Fruit fly (Drosophila melanogaster) whole organism, pupa: ENCODE data around the gene RabGGTa.

Source experiments
- CG10348 ChIP-seq: fragments of 200-800 bp; sonication (Bioruptor generic); IDR thresholded peaks from 2 replicates; pipeline ENCODE4 v1.3.6; 2022; ENCODE audit warnings: missing biosample characterization, missing genetic modification characterization
- CG12605 ChIP-seq: fragments of 200-800 bp; sonication (Bioruptor generic); IDR thresholded peaks from 2 replicates; pipeline ENCODE4 v1.3.6; 2022; ENCODE audit warnings: missing biosample characterization, missing genetic modification characterization
- CG13204 ChIP-seq: fragments of 200-800 bp; sonication (Bioruptor generic); optimal IDR thresholded peaks from 2 replicates; lab custom pipeline; 2018; ENCODE audit warnings: missing biosample characterization, mild to moderate bottlenecking, missing genetic modification characterization, moderate library complexity
- CG14655 ChIP-seq: fragments of 200-800 bp; sonication (Bioruptor generic); optimal IDR thresholded peaks from 3 replicates; lab custom pipeline; 2017; ENCODE audit warnings: mild to moderate bottlenecking, missing biosample characterization, missing genetic modification reagents, missing genetic modification characterization
- CG15710 ChIP-seq: fragments of 200-800 bp; sonication (Bioruptor generic); optimal IDR thresholded peaks from 2 replicates; lab custom pipeline; 2018; ENCODE audit warnings: missing biosample characterization, mild to moderate bottlenecking, missing genetic modification characterization, moderate library complexity
- CG17806 ChIP-seq: fragments of 200-800 bp; sonication (Bioruptor generic); optimal IDR thresholded peaks from 2 replicates; lab custom pipeline; 2018; ENCODE audit warnings: missing biosample characterization, mild to moderate bottlenecking, missing genetic modification characterization, moderate library complexity
- CG32121 ChIP-seq: fragments of 200-800 bp; sonication (Bioruptor generic); IDR thresholded peaks from 2 replicates; pipeline ENCODE4 v1.3.6; 2022; ENCODE audit warnings: missing biosample characterization, missing genetic modification characterization
- CG34367 ChIP-seq: fragments of 200-800 bp; sonication (Bioruptor generic); optimal IDR thresholded peaks from 2 replicates; lab custom pipeline; 2018; ENCODE audit warnings: missing biosample characterization, mild to moderate bottlenecking, missing genetic modification characterization
- CG4496 ChIP-seq: fragments of 200-800 bp; sonication (Bioruptor generic); IDR thresholded peaks from 3 replicates; pipeline ENCODE4 v1.3.6; 2022; ENCODE audit warnings: missing biosample characterization, missing genetic modification characterization
- CG8159 ChIP-seq: fragments of 200-800 bp; sonication (Bioruptor generic); optimal IDR thresholded peaks from 3 replicates; lab custom pipeline; 2018; ENCODE audit warnings: missing biosample characterization, mild to moderate bottlenecking, missing genetic modification characterization, moderate library complexity
- CG8301 ChIP-seq: fragments of 200-800 bp; sonication (Bioruptor generic); optimal IDR thresholded peaks from 2 replicates; lab custom pipeline; 2018; ENCODE audit warnings: missing biosample characterization, mild to moderate bottlenecking, missing genetic modification characterization
- CG9948 ChIP-seq: fragments of 200-800 bp; sonication (Bioruptor generic); optimal IDR thresholded peaks from 2 replicates; lab custom pipeline; 2018; ENCODE audit warnings: missing biosample characterization, mild to moderate bottlenecking, missing genetic modification characterization, moderate library complexity
- D1 ChIP-seq: fragments of 200-800 bp; sonication (Bioruptor generic); optimal IDR thresholded peaks from 2 replicates; lab custom pipeline; 2018; ENCODE audit warnings: missing biosample characterization, mild to moderate bottlenecking, missing genetic modification characterization, moderate library complexity
- EcR ChIP-seq: fragments of 200-800 bp; sonication (Bioruptor generic); optimal IDR thresholded peaks from 3 replicates; lab custom pipeline; 2019; ENCODE audit warnings: missing biosample characterization, missing genetic modification characterization, mild to moderate bottlenecking, moderate library complexity, missing genetic modification reagents
- Ets98B ChIP-seq: fragments of 200-800 bp; sonication (Bioruptor generic); IDR thresholded peaks from 2 replicates; pipeline ENCODE4 v1.3.6; 2022; ENCODE audit warnings: missing biosample characterization, missing genetic modification characterization
- Pif1A ChIP-seq: fragments of 200-800 bp; sonication (Bioruptor generic); optimal IDR thresholded peaks from 3 replicates; lab custom pipeline; 2016; ENCODE audit warnings: missing biosample characterization, missing genetic modification characterization
- Pif1B ChIP-seq: fragments of 200-800 bp; sonication (Bioruptor generic); optimal IDR thresholded peaks from 3 replicates; lab custom pipeline; 2016; ENCODE audit warnings: missing biosample characterization, missing genetic modification characterization
- Snoo ChIP-seq: fragments of 200-800 bp; sonication (Bioruptor generic); optimal IDR thresholded peaks from 3 replicates; lab custom pipeline; 2017; ENCODE audit warnings: missing biosample characterization, mild to moderate bottlenecking, missing genetic modification characterization, inconsistent platforms
- fd96Ca ChIP-seq: fragments of 200-800 bp; sonication (Bioruptor generic); IDR thresholded peaks from 3 replicates; pipeline ENCODE4 v1.3.6; 2022; ENCODE audit warnings: missing biosample characterization, missing genetic modification characterization
- gl ChIP-seq: fragments of 200-800 bp; sonication (Bioruptor generic); optimal IDR thresholded peaks from 2 replicates; lab custom pipeline; 2018; ENCODE audit warnings: missing biosample characterization, mild to moderate bottlenecking, missing genetic modification characterization
- rn ChIP-seq: fragments of 200-800 bp; sonication (Bioruptor generic); IDR thresholded peaks from 2 replicates; pipeline ENCODE4 v1.3.6; 2022; ENCODE audit warnings: missing biosample characterization, missing genetic modification characterization

RabGGTa gene

DNA sequence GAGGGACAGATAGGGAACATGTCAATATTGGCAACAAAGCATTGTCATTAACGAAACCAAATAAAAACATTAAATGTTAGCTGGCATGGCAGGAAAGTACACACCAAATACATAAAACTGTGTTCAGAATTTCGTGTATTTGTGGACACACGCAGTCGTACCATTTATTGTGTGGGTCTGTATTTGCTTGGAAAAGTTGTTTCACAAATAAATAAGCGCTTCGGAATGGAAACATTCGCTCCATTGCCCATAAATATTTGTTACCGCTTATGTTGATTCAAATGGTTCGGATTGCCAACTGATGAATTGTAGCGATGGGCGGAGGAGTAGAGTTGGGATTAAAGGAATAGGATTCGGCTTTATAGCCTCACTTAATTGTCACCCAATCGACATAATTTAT lies 19.9 kb upstream of the RabGGTa start:
- TF ChIP-seq CG8159 (tag; lab: Kevin White, UChicago): no peak
- no peak for TF ChIP-seq CG9948
- no peak for TF ChIP-seq CG12605
- TF ChIP-seq Snoo: no peak
- no peak for TF ChIP-seq CG17806 (tag; lab: Kevin White, UChicago)
- no peak for TF ChIP-seq gl (tag; lab: Kevin White, UChicago)
- TF ChIP-seq CG15710: no peak
- TF ChIP-seq CG14655 (GFP tag; lab: Kevin White, UChicago): no peak
- TF ChIP-seq EcR (GFP tag; lab: Kevin White, UChicago): no peak
- TF ChIP-seq CG32121 (GFP tag; lab: Robert Waterston, UW): no peak
- no peak for TF ChIP-seq Pif1B
- no peak for TF ChIP-seq CG4496
- TF ChIP-seq Pif1A: no peak
- TF ChIP-seq CG13204 (GFP tag; lab: Kevin White, UChicago): no peak
- TF ChIP-seq rn: no peak
- no peak for TF ChIP-seq fd96Ca
- no peak for TF ChIP-seq D1 (tag; lab: Kevin White, UChicago)
- TF ChIP-seq CG34367 (tag; lab: Kevin White, UChicago): no peak
- no peak for TF ChIP-seq CG10348 (GFP tag; lab: Robert Waterston, UW)
- TF ChIP-seq CG8301 (tag; lab: Kevin White, UChicago): no peak

DNA sequence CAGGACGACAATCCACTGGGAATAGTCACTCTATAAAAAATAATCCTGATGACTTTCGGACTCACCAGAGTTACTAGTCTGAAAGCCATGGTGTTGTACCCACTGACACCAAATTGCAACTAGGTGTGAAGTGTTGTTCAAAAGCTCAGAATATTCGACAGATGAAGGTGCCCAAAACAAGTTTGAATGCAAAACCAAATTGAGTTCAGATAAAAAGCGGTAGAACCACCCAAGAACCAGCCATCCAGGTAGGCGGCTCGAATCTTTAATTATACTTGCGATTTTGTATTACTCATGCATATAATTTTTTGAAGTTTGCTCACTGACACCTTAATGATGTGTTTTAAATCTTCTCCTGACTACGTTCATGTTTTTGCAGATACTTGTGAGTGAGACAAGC lies 18.8 kb upstream of the RabGGTa start, which contains the start of gene CG43131:
Gene CG43131 (minus strand): TSS at position 101 of the 400 bp plus-strand sequence.
- TF ChIP-seq CG4496 (no peak), Pif1B (no peak), CG34367 (tag; lab: Kevin White, UChicago) (no peak), CG32121 (GFP tag; lab: Robert Waterston, UW) (no peak)

DNA sequence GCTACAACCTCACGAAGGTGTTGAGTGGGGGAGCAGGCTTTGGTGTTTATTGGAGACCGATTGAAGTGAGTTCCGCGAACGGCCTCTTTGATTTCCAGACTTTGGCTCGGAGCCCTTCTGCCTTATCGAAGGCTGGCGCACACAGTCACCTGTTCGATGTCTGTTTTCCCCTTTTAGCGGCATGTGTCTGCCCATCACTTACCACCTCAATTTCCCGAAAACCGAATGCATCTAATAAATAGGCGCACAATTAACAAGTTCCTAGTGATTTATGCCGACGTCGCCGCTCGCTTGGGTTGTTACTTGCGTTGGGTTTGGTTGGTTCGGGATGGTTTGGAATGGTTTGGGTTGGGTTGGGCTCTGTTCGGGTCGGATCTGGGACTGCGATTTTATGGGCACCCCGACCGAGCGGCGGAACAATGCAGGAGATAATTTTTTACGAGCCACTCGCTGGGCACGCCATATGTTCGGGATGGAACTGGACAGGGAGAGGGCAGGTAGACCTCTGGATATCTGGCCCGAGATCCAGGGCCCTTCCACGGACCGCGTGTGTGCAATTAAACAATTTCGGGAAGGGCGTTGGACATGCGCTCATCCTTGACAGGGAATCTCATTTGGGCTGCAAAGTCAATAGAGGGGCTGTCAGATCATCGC lies 18.2 kb upstream of the RabGGTa start:
- no peak for TF ChIP-seq Snoo
- no peak for TF ChIP-seq rn
- no peak for TF ChIP-seq Pif1A
- TF ChIP-seq CG4496: 0 out of 3 replicates have a peak, but pooled peaks have one; percentile 11
- TF ChIP-seq CG14655 (GFP tag; lab: Kevin White, UChicago): no peak
- no peak for TF ChIP-seq CG15710
- TF ChIP-seq, all 21 proteins: peak for 1

DNA sequence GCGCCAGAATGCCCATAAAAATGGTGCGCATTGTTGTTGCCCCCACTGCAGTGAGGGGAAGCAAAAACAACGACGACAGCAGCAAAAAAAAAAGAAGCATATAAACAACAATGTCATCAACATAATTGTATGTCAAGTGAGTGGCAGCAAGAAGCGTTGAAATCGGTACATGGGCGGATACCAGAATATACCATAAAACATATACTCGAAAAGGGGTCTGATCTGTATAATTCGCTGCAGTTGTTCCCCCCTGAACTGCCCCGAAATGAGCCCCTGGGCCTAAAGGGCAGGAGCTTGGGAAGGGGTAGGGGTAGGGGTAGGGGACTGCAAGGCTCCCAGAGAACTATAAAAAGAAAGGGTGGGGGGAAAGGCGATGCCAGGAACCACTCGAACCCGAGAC lies 16.0 kb upstream of the RabGGTa start:
- peak; percentile 51 for TF ChIP-seq CG8159 (tag; lab: Kevin White, UChicago)
- no peak for TF ChIP-seq CG10348 (GFP tag; lab: Robert Waterston, UW)
- TF ChIP-seq Pif1B: no peak
- peak; percentile 54 for TF ChIP-seq CG17806 (tag; lab: Kevin White, UChicago)
- TF ChIP-seq Ets98B (GFP tag; lab: Robert Waterston, UW): peak; percentile 44
- no peak for TF ChIP-seq rn
- TF ChIP-seq Snoo: peak; percentile 18
- TF ChIP-seq CG12605: no peak
- TF ChIP-seq CG9948: peak; percentile 13
- TF ChIP-seq CG14655 (GFP tag; lab: Kevin White, UChicago): peak; percentile 17
- TF ChIP-seq CG8301 (tag; lab: Kevin White, UChicago): no peak
- TF ChIP-seq Pif1A: peak; percentile 14
- no peak for TF ChIP-seq CG34367 (tag; lab: Kevin White, UChicago)
- TF ChIP-seq fd96Ca: no peak
- TF ChIP-seq CG13204 (GFP tag; lab: Kevin White, UChicago): peak; percentile 78
- peak; percentile 65 for TF ChIP-seq EcR (GFP tag; lab: Kevin White, UChicago)
- peak; percentile 64 for TF ChIP-seq CG15710
- TF ChIP-seq CG4496: peak; percentile 63
- peak; percentile 61 for TF ChIP-seq gl (tag; lab: Kevin White, UChicago)
- TF ChIP-seq D1 (tag; lab: Kevin White, UChicago): no peak
- TF ChIP-seq CG32121 (GFP tag; lab: Robert Waterston, UW): no peak

DNA sequence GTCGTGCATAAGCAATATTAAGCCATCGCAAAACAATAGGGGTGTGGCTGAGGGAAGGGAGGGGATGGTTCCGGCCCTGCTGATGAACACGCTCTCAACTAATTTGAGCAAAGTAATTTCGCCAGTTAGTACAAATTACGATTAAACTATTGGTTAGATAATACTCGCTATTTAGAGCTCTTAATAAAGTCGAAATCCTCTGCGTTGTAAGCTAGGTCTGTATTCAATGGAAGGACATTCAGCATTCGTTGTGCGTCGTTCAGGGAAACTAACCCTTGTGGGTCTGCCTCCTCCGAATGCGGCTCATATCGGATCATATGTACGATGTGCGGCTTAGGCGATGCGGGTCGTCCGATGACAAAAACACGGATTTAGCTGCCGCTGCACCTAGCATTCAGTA lies 15.5 kb upstream of the RabGGTa start:
- TF ChIP-seq CG15710: peak; percentile 45
- TF ChIP-seq EcR (GFP tag; lab: Kevin White, UChicago): no peak
- peak; percentile 62 for TF ChIP-seq CG8159 (tag; lab: Kevin White, UChicago)
- TF ChIP-seq CG8301 (tag; lab: Kevin White, UChicago): peak; percentile 33
- TF ChIP-seq CG12605: no peak
- TF ChIP-seq Pif1A: peak; percentile 16
- TF ChIP-seq gl (tag; lab: Kevin White, UChicago): peak; percentile 14
- no peak for TF ChIP-seq D1 (tag; lab: Kevin White, UChicago)
- no peak for TF ChIP-seq rn
- 0 out of 3 replicates have a peak, but pooled peaks have one; percentile 32 for TF ChIP-seq CG4496
- TF ChIP-seq CG17806 (tag; lab: Kevin White, UChicago): peak; percentile 63
- TF ChIP-seq CG10348 (GFP tag; lab: Robert Waterston, UW): no peak
- TF ChIP-seq CG13204 (GFP tag; lab: Kevin White, UChicago): no peak
- TF ChIP-seq Pif1B: no peak
- no peak for TF ChIP-seq Ets98B (GFP tag; lab: Robert Waterston, UW)
- TF ChIP-seq Snoo: no peak
- TF ChIP-seq fd96Ca: peak; percentile 33; the same call in 1 of the 3 replicates
- peak; percentile 39 for TF ChIP-seq CG14655 (GFP tag; lab: Kevin White, UChicago)
- TF ChIP-seq CG32121 (GFP tag; lab: Robert Waterston, UW): no peak
- peak; percentile 73 for TF ChIP-seq CG34367 (tag; lab: Kevin White, UChicago)
- peak; percentile 79 for TF ChIP-seq CG9948

DNA sequence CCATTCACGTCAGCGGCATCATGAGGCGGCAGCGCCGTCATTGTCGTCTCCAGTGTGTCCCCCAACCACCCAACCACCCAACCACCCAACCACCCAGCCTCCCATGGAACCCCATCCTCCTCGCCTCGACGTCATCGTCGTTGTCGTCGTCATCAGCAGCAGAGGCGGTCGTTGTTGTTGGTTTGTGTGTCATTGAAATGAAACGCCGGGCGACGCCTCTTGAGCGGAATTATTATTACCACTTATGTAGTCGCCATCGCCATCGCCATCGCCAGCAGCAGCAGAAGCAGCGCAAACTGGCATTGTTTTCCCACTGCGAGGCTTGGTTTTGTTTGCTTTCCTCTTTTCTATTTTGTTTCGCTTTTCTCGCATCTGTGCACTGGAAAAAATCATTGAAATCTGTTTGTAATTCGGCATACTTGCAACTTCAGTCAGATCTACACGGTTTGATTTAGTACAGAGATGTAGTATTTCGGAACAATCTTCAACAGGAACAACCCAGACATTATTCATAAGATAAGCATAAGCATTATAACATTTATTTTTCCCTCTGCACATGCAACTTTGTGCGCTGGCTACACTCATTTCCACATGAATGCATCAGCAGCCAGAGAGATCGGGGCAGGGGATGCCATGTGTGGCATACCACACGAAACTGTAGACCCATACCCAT lies 14.9 kb upstream of the RabGGTa start:
- peak; percentile 97 for TF ChIP-seq CG8159 (tag; lab: Kevin White, UChicago)
- peak; percentile 97 for TF ChIP-seq CG12605
- peak; percentile 98 for TF ChIP-seq Pif1A
- TF ChIP-seq Snoo: peak; percentile 82
- TF ChIP-seq CG14655 (GFP tag; lab: Kevin White, UChicago): peak; percentile 99
- TF ChIP-seq CG34367 (tag; lab: Kevin White, UChicago): peak; percentile 98
- TF ChIP-seq CG13204 (GFP tag; lab: Kevin White, UChicago): peak; percentile 86
- TF ChIP-seq CG15710: peak; percentile 96
- peak; percentile 93 for TF ChIP-seq D1 (tag; lab: Kevin White, UChicago)
- peak; percentile 99 for TF ChIP-seq CG8301 (tag; lab: Kevin White, UChicago)
- TF ChIP-seq CG9948: peak; percentile 99
- peak; percentile 93 for TF ChIP-seq rn
- TF ChIP-seq fd96Ca: peak; percentile 99
- TF ChIP-seq EcR (GFP tag; lab: Kevin White, UChicago): peak; percentile 37
- TF ChIP-seq CG32121 (GFP tag; lab: Robert Waterston, UW): peak; percentile 96
- peak; percentile 84 for TF ChIP-seq CG10348 (GFP tag; lab: Robert Waterston, UW)
- TF ChIP-seq Pif1B: peak; percentile 98
- peak; percentile 98 for TF ChIP-seq Ets98B (GFP tag; lab: Robert Waterston, UW)
- TF ChIP-seq CG4496: peak; percentile 99
- TF ChIP-seq gl (tag; lab: Kevin White, UChicago): peak; percentile 96
- TF ChIP-seq CG17806 (tag; lab: Kevin White, UChicago): peak; percentile 98
